Fruit fly (Drosophila melanogaster): Measurements from ENCODE around the gene ldd.

DNA sequence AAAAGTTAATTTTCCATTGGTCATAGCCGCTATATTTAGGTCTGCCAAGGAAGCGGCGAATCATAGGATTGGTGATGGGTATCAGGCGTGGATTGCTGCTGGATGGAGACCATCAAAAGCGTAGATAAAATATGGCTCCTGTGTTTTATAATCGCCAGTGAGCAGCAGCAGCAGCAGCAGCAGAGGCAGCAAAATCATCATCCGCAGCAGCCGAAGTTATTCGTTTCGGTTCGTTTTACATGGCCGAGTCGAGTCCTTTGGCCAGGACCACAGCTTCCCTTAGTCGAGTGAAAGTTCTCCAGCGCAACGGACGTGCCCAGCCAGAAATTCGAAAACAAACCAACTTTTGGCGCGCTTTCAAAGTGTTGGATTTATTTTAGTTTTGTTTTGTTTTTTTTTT lies 29.9 kb upstream of the ldd start, which contains the start of gene stg1:
- no peak for TF ChIP-seq EcR (GFP tag; optimal IDR thresholded peaks at IDR 0.05)
- TF ChIP-seq CG8478 (optimal IDR thresholded peaks at IDR 0.05), result no peak
- TF ChIP-seq psq (optimal IDR thresholded peaks at IDR 0.05), result no peak
- no peak for TF ChIP-seq usp (GFP tag; optimal IDR thresholded peaks at IDR 0.05)
- no peak for TF ChIP-seq pan (optimal IDR thresholded peaks at IDR 0.05)
- TF ChIP-seq Dll (optimal IDR thresholded peaks at IDR 0.05), result no peak

All from whole organism.